Fruit fly (Drosophila melanogaster) whole organism, embryonic: Measurements from ENCODE around the gene CG3277.

ENCODE experiments used
- CG18619 ChIP-seq: fragments of 200-800 bp; sonication (Bioruptor generic); optimal IDR thresholded peaks from 3 replicates; lab custom pipeline; 2017; ENCODE audit warnings: missing biosample characterization, mild to moderate bottlenecking, missing genetic modification characterization
- Xrp1 ChIP-seq: fragments of 200-800 bp; sonication (Bioruptor generic); IDR thresholded peaks from 2 replicates; pipeline ENCODE4 v1.3.6; 2022; ENCODE audit warnings: missing biosample characterization, missing genetic modification characterization
- maf-S ChIP-seq: fragments of 200-800 bp; sonication (Bioruptor generic); optimal IDR thresholded peaks from 2 replicates; lab custom pipeline; 2016; ENCODE audit warnings: missing biosample characterization, missing genetic modification characterization
- onecut ChIP-seq: fragments of 200-800 bp; sonication (Bioruptor generic); IDR thresholded peaks from 2 replicates; pipeline ENCODE4 v1.3.6; 2022; ENCODE audit warnings: missing biosample characterization, missing genetic modification characterization
- sc ChIP-seq, 3 experiments: fragments of >200 bp in 2 of 3; fragments of 200-800 bp in 1 of 3; sonication (Bioruptor generic) in 1 of 3; optimal IDR thresholded peaks; 2 replicates in 2 of 3; 3 replicates in 1 of 3; lab custom pipeline; 2017; ENCODE audit warnings: mild to moderate bottlenecking in 1 of 3, missing biosample characterization in 1 of 3, missing genetic modification characterization in 1 of 3, missing genetic modification reagents in 1 of 3

- TF ChIP-seq Xrp1 (GFP tag; lab: Robert Waterston, UW) = no peak
- TF ChIP-seq maf-S (GFP tag; lab: Kevin White, UChicago) = no peak
- TF ChIP-seq onecut (GFP tag; lab: Robert Waterston, UW) = no peak
- no peak for TF ChIP-seq CG18619 (GFP tag; lab: Kevin White, UChicago)
- TF ChIP-seq sc (optimal IDR thresholded peaks at IDR 0.05; lab: Kevin White, UChicago) = no peak
- no peak for TF ChIP-seq sc (GFP tag; optimal IDR thresholded peaks at IDR 0.05; lab: Kevin White, UChicago)
These were observed 9.3 kb upstream of the CG3277 start, which contains the start of gene CG9664 for dm6 chr2L:3294572-3294971.
